Worm (Caenorhabditis elegans): ENCODE measurements around the gene R05H5.4.

The R05H5.4 gene

DNA sequence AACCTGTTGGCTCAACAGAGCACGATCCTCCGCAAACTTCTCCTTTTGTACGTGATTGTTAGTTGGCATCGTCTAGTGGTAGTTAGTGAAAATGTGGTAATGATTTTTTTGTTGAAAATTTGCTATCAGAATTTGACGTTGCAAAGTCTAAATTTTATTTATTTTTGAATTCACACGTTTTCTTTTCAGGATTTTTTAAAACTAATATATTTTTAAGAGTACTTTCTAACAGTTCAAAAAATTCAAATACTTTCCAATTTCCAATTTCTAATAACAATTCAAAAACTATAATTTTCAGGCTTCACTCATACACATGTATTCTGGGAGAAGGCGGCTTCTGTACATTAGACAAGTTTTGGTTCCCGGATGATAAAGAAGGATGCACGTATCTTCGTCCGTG lies 34.6 kb upstream of the R05H5.4 start, which contains the start of gene ubxn-5:
Gene ubxn-5 (minus strand): TSS at position 101 of the 400 bp plus-strand sequence.
- no peak for TF ChIP-seq scrt-1 (GFP tag; IDR thresholded peaks at IDR 0.05)
- no peak for TF ChIP-seq B0310.2 (tag; optimal IDR thresholded peaks at IDR 0.05)
- no peak for TF ChIP-seq ets-7 (tag; optimal IDR thresholded peaks at IDR 0.05)
- TF ChIP-seq flt-1 (GFP tag; IDR thresholded peaks at IDR 0.05), result no peak
- no peak for TF ChIP-seq ceh-36 (tag; optimal IDR thresholded peaks at IDR 0.05)
- TF ChIP-seq ceh-13 (GFP tag; optimal IDR thresholded peaks at IDR 0.05), result no peak
- no peak for TF ChIP-seq hmbx-1 (tag; optimal IDR thresholded peaks at IDR 0.05)
- TF ChIP-seq tra-4 (tag; optimal IDR thresholded peaks at IDR 0.05), result no peak
- TF ChIP-seq ama-1 (optimal IDR thresholded peaks at IDR 0.05), result no peak
- TF ChIP-seq sea-1 (GFP tag; conservative IDR thresholded peaks at IDR 0.05), result no peak
- TF ChIP-seq aly-1 (tag; optimal IDR thresholded peaks at IDR 0.05), result no peak

DNA sequence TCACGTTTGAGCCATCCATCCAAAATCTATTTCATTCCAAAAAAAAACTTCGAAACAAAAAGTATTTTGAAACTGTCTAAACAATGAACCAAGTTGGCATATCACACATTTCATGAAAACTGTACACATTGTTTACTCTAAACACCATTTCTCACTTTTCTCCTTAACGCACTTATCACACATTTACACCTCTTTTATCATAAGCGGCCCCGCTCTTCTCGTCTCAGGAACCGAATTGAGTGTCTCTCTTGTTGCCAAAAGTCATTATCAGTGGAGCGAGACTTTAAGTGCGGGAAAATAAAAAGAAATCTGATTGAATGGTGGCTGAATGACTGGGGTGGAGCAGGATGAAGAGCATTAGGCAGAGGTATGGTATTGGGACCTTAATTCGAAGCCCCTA lies 32.1 kb upstream of the R05H5.4 start:
- no peak for TF ChIP-seq ets-7 (tag; optimal IDR thresholded peaks at IDR 0.05)
- TF ChIP-seq sea-1 (GFP tag; conservative IDR thresholded peaks at IDR 0.05), result no peak
- TF ChIP-seq ceh-13 (GFP tag; optimal IDR thresholded peaks at IDR 0.05), result no peak
- no peak for TF ChIP-seq hnd-1 (tag; optimal IDR thresholded peaks at IDR 0.05)
- no peak for TF ChIP-seq flt-1 (GFP tag; IDR thresholded peaks at IDR 0.05)
- TF ChIP-seq hmg-4 (GFP tag; optimal IDR thresholded peaks at IDR 0.05), result no peak
- TF ChIP-seq tbx-11 (GFP tag; IDR thresholded peaks at IDR 0.05), result no peak
- TF ChIP-seq ama-1 (optimal IDR thresholded peaks at IDR 0.05), result no peak
- TF ChIP-seq aly-1 (tag; optimal IDR thresholded peaks at IDR 0.05), result no peak
- TF ChIP-seq scrt-1 (GFP tag; IDR thresholded peaks at IDR 0.05), result no peak

DNA sequence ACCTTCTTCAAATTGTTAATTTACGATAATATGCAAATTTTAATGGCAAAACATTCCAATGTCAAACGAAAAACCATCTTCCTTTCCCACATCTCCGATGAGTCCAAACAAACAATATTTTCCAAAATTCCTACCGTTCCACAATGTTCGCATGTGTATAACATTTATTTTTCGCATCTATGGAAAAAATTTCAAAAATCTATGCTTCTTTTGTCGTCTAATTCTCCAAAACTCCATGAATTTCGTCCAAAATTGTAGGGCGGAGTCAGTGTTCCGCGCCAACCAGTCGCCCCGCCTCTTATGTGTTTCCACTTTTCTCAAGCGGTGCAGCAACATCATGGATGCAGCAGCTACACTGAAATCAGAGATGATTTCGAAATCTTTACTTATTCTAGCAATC lies 31.2 kb upstream of the R05H5.4 start, which contains the start of gene T01E8.8:
Gene T01E8.8 (plus strand): TSS at position 301 of the 400 bp plus-strand sequence.
- no peak for TF ChIP-seq F13C5.2 (tag; optimal IDR thresholded peaks at IDR 0.05)
- no peak for TF ChIP-seq ceh-13 (GFP tag; optimal IDR thresholded peaks at IDR 0.05)
- no peak for TF ChIP-seq tbx-11 (GFP tag; IDR thresholded peaks at IDR 0.05)
- TF ChIP-seq flt-1 (GFP tag; IDR thresholded peaks at IDR 0.05), result no peak
- no peak for TF ChIP-seq sea-1 (GFP tag; conservative IDR thresholded peaks at IDR 0.05)
- TF ChIP-seq ama-1 (optimal IDR thresholded peaks at IDR 0.05), result no peak

DNA sequence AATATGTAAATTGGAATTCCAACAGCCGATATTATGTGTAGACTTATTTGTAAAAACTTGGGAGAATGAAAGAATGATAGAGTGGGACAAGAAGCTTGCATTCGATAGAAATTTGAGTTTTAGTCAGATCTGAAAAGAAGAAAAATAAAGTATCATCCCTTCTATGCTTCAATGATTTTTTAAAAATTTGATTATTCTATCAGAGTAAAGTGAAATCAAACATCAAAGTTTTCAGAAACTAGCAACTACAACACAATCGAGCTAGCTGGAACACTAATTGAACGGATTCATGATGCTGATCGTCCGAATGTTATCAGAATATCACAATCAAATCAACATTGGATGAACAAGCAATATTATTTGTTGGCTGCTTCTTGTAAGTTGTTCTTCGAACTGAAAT lies 27.2 kb upstream of the R05H5.4 start, which contains the start of gene srh-135:
Gene srh-135 (minus strand): TSS at position 101 of the 400 bp plus-strand sequence.
- TF ChIP-seq tbx-37 (GFP tag; conservative IDR thresholded peaks at IDR 0.05) (no peak), ets-7 (tag; optimal IDR thresholded peaks at IDR 0.05) (no peak), tbx-11 (GFP tag; IDR thresholded peaks at IDR 0.05) (no peak), ceh-13 (GFP tag; optimal IDR thresholded peaks at IDR 0.05) (no peak), tra-4 (tag; optimal IDR thresholded peaks at IDR 0.05) (no peak), scrt-1 (GFP tag; IDR thresholded peaks at IDR 0.05) (no peak), hmbx-1 (tag; optimal IDR thresholded peaks at IDR 0.05) (no peak)

DNA sequence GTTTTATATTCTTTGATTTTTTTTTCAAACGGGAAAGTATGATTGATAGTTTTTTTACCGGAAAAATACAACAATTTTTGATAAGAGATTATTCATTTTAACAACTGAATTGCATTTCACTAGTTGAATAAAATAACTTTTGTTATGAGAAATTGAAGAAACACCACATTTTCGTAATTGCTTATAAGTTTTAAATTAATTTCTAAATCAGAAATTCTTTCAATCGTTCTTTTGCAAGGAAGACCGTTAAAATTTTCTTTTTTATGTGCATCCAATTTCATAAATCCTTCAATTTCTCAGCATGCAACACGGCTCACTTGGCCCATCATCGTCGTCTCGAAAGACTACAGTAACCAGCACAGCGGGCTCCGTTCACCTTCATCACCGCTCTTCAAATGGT lies 22.8 kb upstream of the R05H5.4 start, which contains the start of gene plc-3:
Gene plc-3 (plus strand): TSS at position 301 of the 400 bp plus-strand sequence.
- TF ChIP-seq aly-1 (tag; optimal IDR thresholded peaks at IDR 0.05) (no peak), ceh-13 (GFP tag; optimal IDR thresholded peaks at IDR 0.05) (no peak), pes-1 (GFP tag; IDR thresholded peaks at IDR 0.05) (no peak), hmbx-1 (tag; optimal IDR thresholded peaks at IDR 0.05) (no peak), ceh-36 (tag; optimal IDR thresholded peaks at IDR 0.05) (no peak), tbx-11 (GFP tag; IDR thresholded peaks at IDR 0.05) (no peak), flt-1 (GFP tag; IDR thresholded peaks at IDR 0.05) (no peak), scrt-1 (GFP tag; IDR thresholded peaks at IDR 0.05) (no peak), F13C5.2 (tag; optimal IDR thresholded peaks at IDR 0.05) (no peak), hnd-1 (tag; optimal IDR thresholded peaks at IDR 0.05) (no peak)

DNA sequence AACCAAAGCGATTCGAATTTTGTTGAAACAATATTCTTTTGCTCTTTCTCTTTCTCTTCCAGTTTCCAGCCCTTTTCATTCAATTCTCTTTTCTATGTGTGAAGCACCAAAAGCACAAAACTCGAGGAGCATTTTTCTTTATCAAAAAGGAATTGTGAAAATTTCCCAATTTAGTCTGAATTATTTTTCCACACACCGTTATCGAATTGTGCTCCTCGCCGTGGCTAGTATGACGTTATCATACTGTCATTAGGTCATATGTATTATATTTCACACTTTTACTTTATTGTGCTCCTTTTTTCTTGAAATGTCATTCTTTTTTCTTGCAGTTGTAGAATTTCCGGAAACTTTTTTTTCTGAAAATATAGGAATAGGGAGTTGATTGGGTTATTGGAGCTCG lies 21.8 kb upstream of the R05H5.4 start:
- no peak for TF ChIP-seq B0310.2 (tag; optimal IDR thresholded peaks at IDR 0.05)
- no peak for TF ChIP-seq ets-7 (tag; optimal IDR thresholded peaks at IDR 0.05)
- no peak for TF ChIP-seq pes-1 (GFP tag; IDR thresholded peaks at IDR 0.05)
- TF ChIP-seq ceh-36 (tag; optimal IDR thresholded peaks at IDR 0.05), result no peak
- TF ChIP-seq flt-1 (GFP tag; IDR thresholded peaks at IDR 0.05), result no peak
- TF ChIP-seq scrt-1 (GFP tag; IDR thresholded peaks at IDR 0.05), result no peak
- no peak for TF ChIP-seq aly-1 (tag; optimal IDR thresholded peaks at IDR 0.05)
- TF ChIP-seq tra-4 (tag; optimal IDR thresholded peaks at IDR 0.05), result no peak
- no peak for TF ChIP-seq hmg-4 (GFP tag; optimal IDR thresholded peaks at IDR 0.05)
- TF ChIP-seq hmbx-1 (tag; optimal IDR thresholded peaks at IDR 0.05), result no peak

DNA sequence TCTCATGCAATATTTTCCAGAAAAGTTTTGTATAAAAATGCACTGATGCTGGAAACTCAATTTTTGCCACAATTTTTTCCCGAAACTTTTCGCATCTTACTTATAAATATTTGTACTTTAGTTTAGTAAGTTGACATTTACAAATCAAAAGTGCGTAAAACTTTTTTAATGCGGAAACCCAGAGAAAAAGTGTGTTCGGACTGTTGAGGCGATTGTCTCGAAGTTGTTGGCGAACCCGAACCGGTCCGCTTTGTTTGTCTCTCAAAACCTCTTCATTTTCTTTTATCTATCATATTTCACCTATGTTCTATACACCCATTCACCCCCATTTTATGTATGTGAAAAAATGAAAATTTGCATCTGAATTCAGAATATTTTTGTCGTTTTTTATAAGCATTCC lies 20.8 kb upstream of the R05H5.4 start:
- TF ChIP-seq ets-7 (tag; optimal IDR thresholded peaks at IDR 0.05) (no peak), F13C5.2 (tag; optimal IDR thresholded peaks at IDR 0.05) (no peak), hnd-1 (tag; optimal IDR thresholded peaks at IDR 0.05) (no peak)

DNA sequence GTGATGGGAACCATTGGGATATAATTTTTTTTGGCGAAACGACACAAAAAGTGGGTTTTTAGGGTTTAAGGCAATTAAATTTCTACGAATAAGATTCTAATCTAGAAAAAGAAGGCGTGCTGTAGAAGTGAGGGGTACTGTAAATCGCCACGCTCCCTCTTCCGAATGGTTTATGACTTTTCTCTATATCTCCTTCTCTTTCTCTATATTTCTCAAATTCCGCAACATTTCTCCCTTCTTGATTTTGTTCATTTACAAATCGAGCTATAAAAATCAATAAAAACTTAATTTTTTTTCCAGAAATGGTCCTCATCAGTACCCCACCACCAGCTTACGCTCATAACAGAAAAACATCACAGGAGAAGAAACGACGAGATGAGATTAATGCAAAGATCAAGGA lies 18.4 kb upstream of the R05H5.4 start, which contains the start of gene ref-1:
Gene ref-1 (plus strand): TSS at position 301 of the 400 bp plus-strand sequence.
- no peak for TF ChIP-seq hmbx-1 (tag; optimal IDR thresholded peaks at IDR 0.05)
- TF ChIP-seq sea-1 (GFP tag; conservative IDR thresholded peaks at IDR 0.05), result no peak
- TF ChIP-seq ceh-36 (tag; optimal IDR thresholded peaks at IDR 0.05), result no peak
- no peak for TF ChIP-seq hmg-4 (GFP tag; optimal IDR thresholded peaks at IDR 0.05)
- TF ChIP-seq hnd-1 (tag; optimal IDR thresholded peaks at IDR 0.05), result no peak
- no peak for TF ChIP-seq tbx-11 (GFP tag; IDR thresholded peaks at IDR 0.05)
- no peak for TF ChIP-seq tra-4 (tag; optimal IDR thresholded peaks at IDR 0.05)
- TF ChIP-seq ceh-13 (GFP tag; optimal IDR thresholded peaks at IDR 0.05), result no peak
- no peak for TF ChIP-seq flt-1 (GFP tag; IDR thresholded peaks at IDR 0.05)
- no peak for TF ChIP-seq scrt-1 (GFP tag; IDR thresholded peaks at IDR 0.05)
- no peak for TF ChIP-seq ets-7 (tag; optimal IDR thresholded peaks at IDR 0.05)
- no peak for TF ChIP-seq ama-1 (optimal IDR thresholded peaks at IDR 0.05)
- no peak for TF ChIP-seq aly-1 (tag; optimal IDR thresholded peaks at IDR 0.05)
- no peak for TF ChIP-seq B0310.2 (tag; optimal IDR thresholded peaks at IDR 0.05)
- no peak for TF ChIP-seq tbx-37 (GFP tag; conservative IDR thresholded peaks at IDR 0.05)
- TF ChIP-seq F13C5.2 (tag; optimal IDR thresholded peaks at IDR 0.05), result no peak

Data from whole organism, early embryonic.